Worm (Caenorhabditis elegans): ENCODE results near the gene Y113G7A.12.

DNA sequence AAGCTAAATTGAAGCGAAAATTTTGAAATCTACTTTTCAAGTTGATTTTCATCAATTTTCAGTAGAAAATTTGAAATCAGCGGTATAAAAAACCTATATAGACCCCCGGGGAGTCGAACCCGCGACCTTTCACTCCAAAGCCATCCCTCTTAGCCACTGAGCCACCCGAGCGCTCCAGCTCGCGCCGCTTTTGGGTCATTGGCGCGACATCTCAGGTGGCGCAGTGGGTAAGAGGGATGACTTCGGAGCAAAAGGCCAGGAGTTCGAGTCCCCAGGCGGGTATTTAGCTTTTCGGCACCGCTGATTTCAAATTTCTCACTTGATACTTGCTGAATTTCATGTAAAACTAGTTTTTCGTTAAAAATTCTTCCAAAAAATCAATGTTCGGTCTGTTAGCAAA lies 15.7 kb upstream of the Y113G7A.12 start:
- no peak for TF ChIP-seq W03F9.2 (tag; optimal IDR thresholded peaks at IDR 0.05)
- no peak for TF ChIP-seq him-1 (tag; optimal IDR thresholded peaks at IDR 0.05)

All from whole organism, L4/young adult.